Worm (Caenorhabditis elegans) whole organism, L4/young adult: ENCODE results near the gene Y38F2AL.12.
"Not testable (repeated sequence)": the region's sequence is repeated elsewhere in the genome, so short reads cannot be mapped to it uniquely, and the experiment has no call there.

Experiments used
- W03F9.2 ChIP-seq: fragments of 150-350 bp; optimal IDR thresholded peaks from 2 replicates; lab custom pipeline; 2014; ENCODE audit warnings: missing biosample characterization, missing genetic modification characterization
- dao-5 ChIP-seq: sonication (generic microtip); optimal IDR thresholded peaks from 2 replicates; lab custom pipeline; 2016; ENCODE audit warnings: missing genotype, missing genetic modification characterization, moderate library complexity, missing compliant biosample characterization
- him-1 ChIP-seq: sonication (generic microtip); optimal IDR thresholded peaks from 2 replicates; lab custom pipeline; 2016; ENCODE audit warnings: missing genotype, missing genetic modification reagents, missing genetic modification characterization, missing compliant biosample characterization

Gene Y38F2AL.12

DNA sequence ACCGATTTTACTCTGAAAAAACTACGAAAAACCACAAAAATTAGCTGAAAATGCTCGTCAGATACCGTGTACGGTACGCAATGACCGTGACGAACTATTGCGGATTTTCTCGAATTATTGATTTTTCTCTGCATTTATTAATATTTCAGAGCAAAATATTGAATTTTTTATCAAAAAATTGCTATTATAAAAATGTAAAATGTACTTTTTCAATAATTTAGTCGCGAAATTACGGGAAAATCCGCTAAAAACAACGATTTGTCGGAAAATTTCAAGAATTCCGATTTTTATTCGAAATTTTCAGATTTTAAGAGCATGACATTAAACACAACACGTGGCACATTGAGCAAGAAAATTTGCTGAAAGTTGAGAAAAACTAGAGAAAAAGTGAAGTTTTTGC lies at the start of gene Y38F2AL.12:
TSS of gene Y38F2AL.12 (plus strand) at position 301 of the 400 bp plus-strand sequence.
- no peak for TF ChIP-seq him-1 (tag; lab: Kevin White, UChicago)
- TF ChIP-seq dao-5, result no peak
- TF ChIP-seq W03F9.2, result no peak

DNA sequence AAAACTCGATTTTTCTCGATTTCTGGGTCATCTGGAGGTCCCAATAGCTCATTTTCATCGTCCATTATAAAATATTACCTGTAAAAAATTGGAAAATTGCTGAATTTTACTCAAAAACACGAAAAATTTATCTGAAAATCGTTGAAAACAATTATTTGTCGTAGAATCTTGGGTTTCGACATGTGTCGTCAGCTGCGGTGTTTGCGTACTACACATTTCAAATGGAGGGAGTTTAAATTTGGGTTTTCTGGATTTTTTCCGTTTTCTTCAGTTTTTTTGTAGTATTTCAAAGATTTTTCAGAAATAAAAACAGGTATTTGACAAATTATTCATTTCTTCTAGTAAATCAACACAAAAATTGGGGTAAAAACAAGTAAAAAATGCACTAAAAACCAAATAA lies 40.8 kb upstream of the Y38F2AL.12 start, which contains the start of gene M70.5:
TSS of gene M70.5 (minus strand) at position 78 of the 400 bp plus-strand sequence.
- not testable (repeated sequence) for TF ChIP-seq him-1 (tag; lab: Kevin White, UChicago); dao-5; W03F9.2

DNA sequence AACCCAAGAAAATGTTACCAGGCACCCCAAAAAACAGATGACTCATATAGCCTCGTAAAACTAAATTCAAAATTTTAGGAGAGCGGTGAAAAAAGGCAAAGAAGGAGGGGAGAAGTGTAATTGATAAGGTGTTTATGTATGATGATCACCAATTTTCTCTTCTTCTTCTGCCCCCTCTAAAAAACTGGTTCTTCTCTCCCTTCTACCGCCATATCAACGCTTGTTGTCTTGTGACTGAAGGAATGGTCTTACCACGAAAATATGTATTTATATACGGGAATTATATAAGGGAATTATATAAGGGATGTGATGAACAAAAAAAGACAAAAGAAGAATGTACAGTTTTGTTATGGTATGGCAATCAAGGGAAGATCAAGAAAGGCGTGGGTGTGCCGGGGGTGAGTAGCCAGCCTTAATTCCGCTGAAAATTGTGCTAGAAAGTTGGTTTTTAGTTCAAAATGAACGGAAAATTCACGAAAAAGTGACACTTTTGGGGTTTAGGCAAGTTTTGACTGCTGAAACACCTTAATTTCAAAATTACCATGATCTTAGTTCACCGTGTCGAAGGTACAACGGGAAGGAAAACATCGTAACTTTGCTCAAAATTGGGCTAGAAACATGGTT lies 34.9 kb upstream of the Y38F2AL.12 start:
- no peak for TF ChIP-seq W03F9.2
- TF ChIP-seq him-1 (tag; lab: Kevin White, UChicago), result no peak
- TF ChIP-seq dao-5, result no peak

DNA sequence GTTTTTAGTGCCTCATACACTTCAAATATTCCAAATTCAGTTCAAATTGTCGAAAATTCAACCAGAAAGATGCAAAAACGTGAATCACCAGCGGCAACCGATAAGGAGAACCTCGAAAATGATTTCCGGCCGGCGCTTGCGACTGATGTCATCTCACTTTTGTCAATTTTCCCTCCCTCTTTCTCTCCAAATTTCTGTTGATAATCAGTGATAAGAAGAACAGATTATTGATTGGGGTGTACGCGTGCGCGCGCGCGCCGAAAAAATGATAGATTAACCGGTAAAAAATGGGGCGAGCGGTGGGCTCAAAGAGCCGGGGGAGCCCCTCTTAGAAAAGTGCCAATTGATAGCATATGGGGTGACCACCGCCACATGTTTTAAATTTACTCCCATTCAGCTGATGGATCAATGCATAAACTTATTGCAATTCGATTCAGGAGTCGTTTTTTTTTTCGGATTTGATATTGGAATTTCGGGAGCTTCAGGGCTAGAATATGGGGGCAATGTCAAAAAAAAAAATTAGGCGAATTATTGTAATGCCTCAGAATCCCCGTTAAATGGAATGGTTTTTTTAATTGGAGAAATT lies 31.8 kb upstream of the Y38F2AL.12 start:
- TF ChIP-seq him-1 (tag; lab: Kevin White, UChicago) (no peak), W03F9.2 (no peak), dao-5 (no peak)

DNA sequence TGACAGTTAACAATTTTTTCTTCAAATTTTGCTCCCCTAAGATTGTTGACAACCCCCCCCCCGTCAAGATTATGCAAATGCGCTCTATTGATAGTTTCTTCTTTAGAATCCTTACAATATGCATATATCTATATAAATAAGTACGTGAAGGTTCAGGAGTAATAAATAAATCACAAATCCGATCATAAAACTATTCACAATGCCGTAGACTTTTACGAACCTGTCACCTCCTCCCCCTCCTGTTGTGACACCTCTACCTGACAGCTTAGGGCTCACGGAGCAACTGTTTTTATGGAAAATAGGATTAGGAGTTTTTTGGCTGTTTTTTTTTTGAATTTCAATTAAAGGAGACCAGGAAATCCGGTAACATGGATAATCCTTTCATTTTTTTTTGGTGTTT lies 24.3 kb upstream of the Y38F2AL.12 start:
- TF ChIP-seq him-1 (tag; lab: Kevin White, UChicago), result no peak
- TF ChIP-seq W03F9.2, result no peak

DNA sequence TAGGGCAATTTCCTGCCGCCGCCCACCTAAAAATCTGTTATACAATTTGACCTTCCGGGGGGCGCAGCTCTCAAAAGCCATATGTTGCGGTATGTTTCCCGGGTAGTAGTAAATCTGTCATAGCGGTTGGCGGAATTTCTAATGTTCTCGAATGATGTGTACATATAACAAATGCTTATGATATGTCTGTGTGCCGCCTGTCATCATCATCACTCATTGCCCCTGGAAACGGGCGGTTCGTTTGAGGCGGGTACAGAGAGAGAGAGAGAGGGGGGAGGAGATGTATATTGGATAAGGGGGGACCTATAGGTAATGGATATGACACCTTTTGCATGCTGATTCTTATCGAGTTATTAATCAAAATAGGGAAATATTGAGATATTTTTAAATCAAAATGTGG lies 19.7 kb upstream of the Y38F2AL.12 start:
- TF ChIP-seq W03F9.2, result no peak
- no peak for TF ChIP-seq dao-5
- no peak for TF ChIP-seq him-1 (tag; lab: Kevin White, UChicago)

DNA sequence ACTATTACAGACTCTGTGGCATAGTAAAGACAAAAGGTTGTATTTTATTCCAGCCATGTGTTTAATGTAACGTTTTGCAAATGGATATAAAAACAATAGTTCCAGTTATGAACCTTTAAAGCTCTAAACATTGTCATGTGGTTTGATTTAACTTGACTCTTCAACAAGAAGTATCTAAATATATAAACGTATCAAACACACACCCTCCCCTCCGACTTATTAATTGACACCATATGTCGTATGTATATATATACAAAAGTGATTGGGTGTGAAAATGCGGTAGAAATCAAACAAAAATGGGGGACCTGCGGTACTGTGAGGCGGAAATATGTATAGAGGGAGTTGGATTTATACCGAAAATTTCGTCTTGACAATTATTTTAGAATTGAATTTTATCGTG lies 18.0 kb upstream of the Y38F2AL.12 start:
- TF ChIP-seq dao-5 (no peak), W03F9.2 (no peak), him-1 (tag; lab: Kevin White, UChicago) (no peak)

DNA sequence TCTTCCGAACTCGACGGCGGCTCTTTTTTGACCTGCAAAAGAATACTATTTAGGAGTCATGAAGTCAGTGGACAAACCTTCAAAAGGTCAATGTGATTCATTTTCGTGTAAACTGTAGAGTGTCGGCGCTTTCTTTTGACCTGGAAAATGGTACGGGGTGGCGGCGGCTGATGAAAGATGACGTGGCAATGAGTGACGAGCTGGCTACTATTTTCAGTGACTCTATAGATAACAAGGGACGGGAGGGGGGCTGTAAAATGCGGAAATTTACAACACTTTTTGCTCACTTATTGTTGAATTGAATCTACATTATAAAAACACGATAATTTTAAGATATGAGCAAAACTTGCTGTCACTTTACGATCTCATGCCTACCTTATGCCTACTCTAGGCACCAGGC lies 16.2 kb upstream of the Y38F2AL.12 start, which contains the start of gene lin-1:
TSS of gene lin-1 (minus strand) at position 101 of the 400 bp plus-strand sequence.
- no peak for TF ChIP-seq him-1 (tag; lab: Kevin White, UChicago)
- TF ChIP-seq dao-5, result no peak
- TF ChIP-seq W03F9.2, result no peak

DNA sequence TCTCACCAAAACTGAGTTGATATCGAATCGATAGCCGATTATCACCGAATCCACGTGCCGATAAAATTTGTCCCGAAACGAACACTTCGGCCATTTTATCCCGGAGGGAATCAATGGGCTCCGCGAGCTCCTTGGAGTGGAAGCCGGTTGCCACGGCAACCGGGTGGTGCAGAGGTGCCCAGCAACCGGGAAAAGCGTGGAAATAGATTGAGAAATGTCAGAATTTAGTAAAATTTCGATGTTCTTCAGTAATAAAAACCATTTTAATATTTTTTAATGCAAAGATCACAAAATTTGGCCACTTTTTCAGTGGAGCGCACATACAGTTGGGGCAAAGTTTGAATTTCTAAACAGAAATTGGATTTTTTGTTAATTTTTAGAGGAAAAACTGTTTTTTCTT lies 9.9 kb upstream of the Y38F2AL.12 start, which contains the start of gene mksr-2:
TSS of gene mksr-2 (minus strand) at position 101 of the 400 bp plus-strand sequence.
- TF ChIP-seq him-1 (tag; lab: Kevin White, UChicago) (no peak), W03F9.2 (no peak), dao-5 (no peak)

DNA sequence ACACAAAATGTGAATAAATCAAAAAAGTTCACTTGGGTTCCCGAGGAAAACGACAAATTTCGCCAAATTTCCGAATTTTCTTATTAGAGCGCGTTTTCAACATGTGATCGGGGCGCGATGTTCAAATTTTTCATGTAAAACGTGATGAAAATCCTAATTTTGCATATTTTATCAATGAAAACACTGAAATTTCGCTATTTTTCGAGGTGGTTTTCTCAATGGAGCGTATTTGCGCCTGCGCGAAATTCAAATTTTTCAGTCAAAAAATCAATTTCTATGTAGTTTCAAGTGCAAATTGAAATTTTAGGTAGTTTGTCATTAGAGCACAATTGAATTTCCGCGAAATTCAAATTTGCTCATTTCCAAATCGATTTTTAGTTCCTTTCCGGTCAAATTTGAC lies 9.0 kb upstream of the Y38F2AL.12 start:
- TF ChIP-seq dao-5 (no peak), W03F9.2 (no peak), him-1 (tag; lab: Kevin White, UChicago) (no peak)

DNA sequence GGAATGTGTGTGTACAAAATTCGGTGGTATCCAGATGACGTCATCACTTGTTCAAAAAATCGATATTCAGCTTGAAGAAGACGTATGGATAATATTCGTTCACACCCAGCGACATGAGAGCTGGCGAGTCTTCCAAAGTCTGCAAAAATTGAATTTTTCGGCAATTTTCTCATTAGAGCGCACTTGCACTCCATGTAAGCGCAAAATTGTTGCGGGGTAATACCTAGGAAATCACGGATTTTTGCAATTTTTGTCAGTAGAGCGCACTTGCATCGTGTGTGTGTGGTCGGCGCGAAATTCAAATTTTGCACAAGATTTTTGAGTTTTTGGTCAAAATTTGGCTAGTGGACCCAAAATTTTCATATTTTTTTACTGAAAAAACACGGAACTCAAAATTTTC lies 8.2 kb upstream of the Y38F2AL.12 start:
- TF ChIP-seq dao-5 (no peak), W03F9.2 (no peak), him-1 (tag; lab: Kevin White, UChicago) (no peak)

DNA sequence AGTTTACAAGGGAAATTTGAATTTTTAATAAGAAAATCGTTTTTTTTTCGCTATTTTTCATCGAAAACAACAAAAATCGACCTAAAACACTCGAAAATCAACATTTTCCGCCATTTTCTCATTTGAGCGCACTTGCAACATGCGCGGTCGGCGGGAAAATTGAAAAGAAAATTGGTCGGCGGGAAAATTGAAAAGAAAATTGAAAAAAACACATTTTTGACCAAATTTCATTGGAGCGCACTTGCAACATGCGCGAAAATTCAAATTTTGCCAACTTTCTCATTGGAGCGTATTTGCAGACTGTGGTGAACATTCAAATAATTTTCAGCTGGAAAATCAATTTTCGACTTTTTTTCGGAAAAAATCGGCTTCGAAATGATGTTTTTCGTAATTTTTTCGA lies 4.8 kb upstream of the Y38F2AL.12 start:
- TF ChIP-seq dao-5 (no peak), him-1 (tag; lab: Kevin White, UChicago) (no peak), W03F9.2 (no peak)

DNA sequence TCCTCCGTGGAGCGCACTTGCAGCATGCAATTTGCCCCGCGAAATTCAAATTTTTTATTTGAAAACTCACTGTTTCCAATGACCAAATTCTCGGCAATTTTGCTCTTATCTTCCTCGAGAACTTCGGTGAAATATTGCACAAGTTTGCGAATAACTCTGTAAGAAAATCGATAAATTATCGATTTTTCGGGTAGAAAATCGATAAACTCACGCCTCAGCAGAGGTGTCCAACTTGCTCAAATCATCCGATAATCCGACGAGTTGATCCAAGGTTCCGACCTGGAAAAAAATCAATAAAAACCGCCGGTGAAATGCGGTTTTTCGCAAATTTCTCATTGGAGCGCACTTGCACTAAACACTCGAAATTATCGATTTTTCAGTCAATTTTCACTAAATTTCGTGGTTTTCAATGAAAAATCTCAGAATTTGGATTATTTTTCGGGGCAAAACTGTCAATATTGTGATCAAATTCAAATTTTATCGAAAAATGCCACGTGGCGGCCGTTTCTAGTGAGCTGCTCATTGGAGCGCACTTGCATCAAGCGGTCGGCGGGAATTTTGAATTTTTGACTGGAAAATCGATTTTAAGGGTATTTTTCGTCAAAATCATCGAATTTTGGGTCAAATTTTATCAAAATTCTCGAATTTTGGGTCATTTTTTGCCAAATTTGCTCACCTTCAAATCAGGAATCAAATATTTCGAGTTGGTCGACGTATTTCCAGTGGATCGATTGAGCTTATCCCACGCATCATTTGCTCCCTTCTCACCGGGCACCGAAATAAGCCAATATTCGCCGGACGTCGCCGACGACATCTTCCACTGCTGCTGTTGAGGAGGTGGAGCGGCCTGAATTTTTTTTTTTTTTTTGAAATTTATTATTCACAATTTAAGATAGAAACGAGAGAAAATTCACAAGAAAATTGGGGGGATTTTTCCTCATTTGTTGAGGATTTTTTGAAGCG lies 2.4 kb upstream of the Y38F2AL.12 start, which contains the start of gene vha-11:
TSS of gene vha-11 (minus strand) at position 847 of the 963 bp plus-strand sequence.
- no peak for TF ChIP-seq W03F9.2
- no peak for TF ChIP-seq him-1 (tag; lab: Kevin White, UChicago)
- TF ChIP-seq dao-5, result no peak

DNA sequence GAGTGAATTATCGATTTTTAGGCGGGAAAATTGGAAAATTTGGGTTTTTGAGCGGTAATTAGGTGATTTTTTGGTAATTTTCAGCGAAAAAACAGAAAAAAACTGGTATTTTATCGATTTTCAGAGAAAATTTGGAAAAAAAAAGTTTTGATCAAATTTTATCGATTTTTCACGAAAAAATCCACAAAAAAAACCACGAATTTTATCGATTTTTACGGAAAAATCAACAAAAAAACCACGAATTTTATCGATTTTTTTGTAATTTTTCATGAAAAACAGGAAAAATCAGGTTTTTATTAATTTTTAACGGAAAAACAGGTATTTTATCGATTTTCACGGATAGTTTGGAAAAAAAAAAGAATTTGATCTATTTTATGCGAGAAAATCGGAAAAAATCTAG lies 1.5 kb upstream of the Y38F2AL.12 start:
- TF ChIP-seq him-1 (tag; lab: Kevin White, UChicago) (no peak), W03F9.2 (no peak), dao-5 (no peak)
